Fruit fly (Drosophila melanogaster) whole organism, pupa: ENCODE data around the gene Taf9.

Source experiments
- CG10348 ChIP-seq: fragments of 200-800 bp; sonication (Bioruptor generic); IDR thresholded peaks from 2 replicates; pipeline ENCODE4 v1.3.6; 2022; ENCODE audit warnings: missing biosample characterization, missing genetic modification characterization
- CG13204 ChIP-seq: fragments of 200-800 bp; sonication (Bioruptor generic); optimal IDR thresholded peaks from 2 replicates; lab custom pipeline; 2018; ENCODE audit warnings: missing biosample characterization, mild to moderate bottlenecking, missing genetic modification characterization, moderate library complexity
- CG15710 ChIP-seq: fragments of 200-800 bp; sonication (Bioruptor generic); optimal IDR thresholded peaks from 2 replicates; lab custom pipeline; 2018; ENCODE audit warnings: missing biosample characterization, mild to moderate bottlenecking, missing genetic modification characterization, moderate library complexity
- CG4496 ChIP-seq: fragments of 200-800 bp; sonication (Bioruptor generic); IDR thresholded peaks from 3 replicates; pipeline ENCODE4 v1.3.6; 2022; ENCODE audit warnings: missing biosample characterization, missing genetic modification characterization
- CG9948 ChIP-seq: fragments of 200-800 bp; sonication (Bioruptor generic); optimal IDR thresholded peaks from 2 replicates; lab custom pipeline; 2018; ENCODE audit warnings: missing biosample characterization, mild to moderate bottlenecking, missing genetic modification characterization, moderate library complexity
- D1 ChIP-seq: fragments of 200-800 bp; sonication (Bioruptor generic); optimal IDR thresholded peaks from 2 replicates; lab custom pipeline; 2018; ENCODE audit warnings: missing biosample characterization, mild to moderate bottlenecking, missing genetic modification characterization, moderate library complexity
- EcR ChIP-seq: fragments of 200-800 bp; sonication (Bioruptor generic); optimal IDR thresholded peaks from 3 replicates; lab custom pipeline; 2019; ENCODE audit warnings: missing biosample characterization, missing genetic modification characterization, mild to moderate bottlenecking, moderate library complexity, missing genetic modification reagents
- gl ChIP-seq: fragments of 200-800 bp; sonication (Bioruptor generic); optimal IDR thresholded peaks from 2 replicates; lab custom pipeline; 2018; ENCODE audit warnings: missing biosample characterization, mild to moderate bottlenecking, missing genetic modification characterization

- no peak for TF ChIP-seq CG9948 (tag; lab: Kevin White, UChicago)
- TF ChIP-seq EcR, result peak; percentile 7
- no peak for TF ChIP-seq CG13204
- no peak for TF ChIP-seq D1 (tag; lab: Kevin White, UChicago)
- no peak for TF ChIP-seq gl (tag; lab: Kevin White, UChicago)
- TF ChIP-seq CG15710, result no peak
- no peak for TF ChIP-seq CG10348 (GFP tag; lab: Robert Waterston, UW)
- peak; percentile 28; the same call in 1 of the 3 replicates for TF ChIP-seq CG4496 (GFP tag; lab: Robert Waterston, UW)
Measured at dm6 chrX:17850179-17850578, 8.2 kb downstream of the Taf9 start, which contains the start of the genes CG15814 and Spt7.
